Worm (Caenorhabditis elegans) whole organism, mixed stage, embryonic: ENCODE results near the gene srh-270.

Source experiments
- bed-3 ChIP-seq: fragments of 200-800 bp; sonication (Bioruptor generic); optimal IDR thresholded peaks from 3 replicates; lab custom pipeline; 2018; ENCODE audit warnings: mild to moderate bottlenecking, missing genetic modification characterization, moderate library complexity, missing compliant biosample characterization
- pha-4 ChIP-seq: fragments of 150-350 bp; optimal IDR thresholded peaks from 2 replicates; lab custom pipeline; 2018; ENCODE audit warnings: missing biosample characterization, missing genetic modification reagents, missing genetic modification characterization

DNA sequence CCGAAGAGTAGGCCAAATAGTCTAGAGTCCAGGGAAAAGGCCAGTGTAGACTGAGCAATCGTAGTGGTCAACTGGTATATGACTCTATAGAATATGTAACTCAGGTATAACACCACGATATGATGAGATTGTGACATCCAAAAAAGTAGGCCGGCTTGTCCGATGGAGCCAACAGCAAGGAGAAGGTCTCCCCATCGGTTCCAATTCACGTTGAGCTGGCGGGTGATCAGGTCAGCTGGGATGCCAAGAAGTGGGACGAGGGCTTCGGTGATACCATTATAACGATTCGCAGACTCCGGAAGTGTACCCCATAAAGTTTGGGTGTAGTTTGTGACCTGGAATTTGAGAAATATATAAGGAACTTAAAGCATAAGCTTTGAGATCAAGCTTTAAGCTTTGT, 11.5 kb upstream of the srh-270 start:
- no peak for TF ChIP-seq pha-4 (tag; lab: Kevin White, UChicago)
- TF ChIP-seq bed-3 (GFP tag; lab: Kevin White, UChicago) = no peak
